Worm (Caenorhabditis elegans): ENCODE data around the gene C36H8.1.

The C36H8.1 gene

ce11 chrIV:12762782-12763181 is 18.2 kb upstream of the C36H8.1 start:
- peak; percentile 42 for TF ChIP-seq fkh-10 (GFP tag; optimal IDR thresholded peaks at IDR 0.05)
- TF ChIP-seq tra-1 (GFP tag; IDR thresholded peaks at IDR 0.05): no peak
- no peak for TF ChIP-seq mdt-29 (GFP tag; IDR thresholded peaks at IDR 0.05)
- TF ChIP-seq ctbp-1 (GFP tag; IDR thresholded peaks at IDR 0.05): peak; percentile 67; the same call in 1 of the 2 replicates
- TF ChIP-seq Y5F2A.4 (GFP tag; optimal IDR thresholded peaks at IDR 0.05): no peak
- no peak for TF ChIP-seq zfp-2 (tag; optimal IDR thresholded peaks at IDR 0.05)
- TF ChIP-seq lin-15B (tag; optimal IDR thresholded peaks at IDR 0.05): no peak
- peak in 1 of 2 experiments; percentile 17 for TF ChIP-seq lsy-2 (tag; optimal IDR thresholded peaks at IDR 0.05)

ce11 chrIV:12757470-12757869 is 12.9 kb upstream of the C36H8.1 start, which contains the start of gene flp-9:
Gene flp-9, minus strand, starts transcription at chrIV:12757570.
- no peak for TF ChIP-seq snpc-1.2 (GFP tag; IDR thresholded peaks at IDR 0.05)
- TF ChIP-seq T26A8.4 (GFP tag; IDR thresholded peaks at IDR 0.05): no peak
- TF ChIP-seq daf-19 (GFP tag; conservative IDR thresholded peaks at IDR 0.05): no peak
- TF ChIP-seq ZK337.2 (GFP tag; IDR thresholded peaks at IDR 0.05): no peak
- TF ChIP-seq aha-1 (tag): peak; percentile 49
- TF ChIP-seq nhr-48 (tag; optimal IDR thresholded peaks at IDR 0.05): no peak

ce11 chrIV:12755641-12756040 is 11.0 kb upstream of the C36H8.1 start:
- 0 out of 2 replicates have a peak, but pooled peaks have one; percentile 19 for TF ChIP-seq D1046.2 (GFP tag; IDR thresholded peaks at IDR 0.05)
- no peak for TF ChIP-seq F10B5.3 (tag; optimal IDR thresholded peaks at IDR 0.05)

- TF ChIP-seq sdz-12 (GFP tag; optimal IDR thresholded peaks at IDR 0.05) (no peak), aha-1 (tag) (peak; percentile 47), T26A8.4 (GFP tag; IDR thresholded peaks at IDR 0.05) (peak; percentile 42; the same call in 1 of the 2 replicates)
These were observed 9.6 kb upstream of the C36H8.1 start for ce11 chrIV:12754170-12754569.

- TF ChIP-seq aha-1 (tag): peak; percentile 90
- TF ChIP-seq skn-1 (tag; optimal IDR thresholded peaks at IDR 0.05): no peak
These were observed 4.1 kb upstream of the C36H8.1 start for ce11 chrIV:12748760-12749159.

- no peak for TF ChIP-seq dmd-8 (GFP tag; IDR thresholded peaks at IDR 0.05)
- TF ChIP-seq T26A8.4 (GFP tag; IDR thresholded peaks at IDR 0.05): no peak
- no peak for TF ChIP-seq snpc-4 (tag; optimal IDR thresholded peaks at IDR 0.05)
- no peak for TF ChIP-seq spr-1 (tag; optimal IDR thresholded peaks at IDR 0.05)
- no peak for TF ChIP-seq nhr-25 (tag; optimal IDR thresholded peaks at IDR 0.05; ENCODE audit: borderline replicate concordance, insufficient read depth)
- no peak for TF ChIP-seq skn-1 (tag; optimal IDR thresholded peaks at IDR 0.05)
- TF ChIP-seq attf-4 (tag; optimal IDR thresholded peaks at IDR 0.05): no peak
- no peak for TF ChIP-seq rbr-2 (tag; optimal IDR thresholded peaks at IDR 0.05)
These were observed 1.7 kb upstream of the C36H8.1 start, which contains the start of gene inx-6 for ce11 chrIV:12746284-12746683. Gene inx-6, plus strand, starts transcription at chrIV:12746584.

ce11 chrIV:12743680-12744079 is 933 bp downstream of the C36H8.1 start:
- TF ChIP-seq set-16 (GFP tag; IDR thresholded peaks at IDR 0.05) (peak; percentile 90), nhr-42 (GFP tag; IDR thresholded peaks at IDR 0.05) (0 out of 2 replicates have a peak, but pooled peaks have one; percentile 33), ces-1 (GFP tag; optimal IDR thresholded peaks at IDR 0.05) (no peak), madf-9 (GFP tag; conservative IDR thresholded peaks at IDR 0.05) (0 out of 2 replicates have a peak, but pooled peaks have one; percentile 11), ceh-20 (GFP tag; IDR thresholded peaks at IDR 0.05) (no peak), egl-43 (GFP tag; IDR thresholded peaks at IDR 0.05) (0 out of 2 replicates have a peak, but pooled peaks have one; percentile 38)
